Worm (Caenorhabditis elegans) whole organism, L4 larva: Measurements from ENCODE around the gene Y17G7B.21.

Experiments
- nhr-11 ChIP-seq: fragments of 150-350 bp; optimal IDR thresholded peaks from 2 replicates; lab custom pipeline; 2014; ENCODE audit warnings: missing biosample characterization, missing genetic modification characterization
- sdz-12 ChIP-seq: fragments of 200-800 bp; sonication (Bioruptor generic); optimal IDR thresholded peaks from 2 replicates; lab custom pipeline; 2018; ENCODE audit warnings: mild to moderate bottlenecking, missing genetic modification characterization, missing compliant biosample characterization
- zfp-3 ChIP-seq: fragments of 200-800 bp; sonication (Bioruptor generic); conservative IDR thresholded peaks from 2 replicates; pipeline ENCODE4 v1.3.6; 2022; ENCODE audit warnings: missing genetic modification reagents, missing genetic modification characterization, missing compliant biosample characterization

ce11 chrII:11928752-11929151, 48.7 kb downstream of the Y17G7B.21 start:
- no peak for TF ChIP-seq zfp-3 (GFP tag; lab: Robert Waterston, UW)
- TF ChIP-seq sdz-12 (GFP tag; lab: Kevin White, UChicago) = no peak
- no peak for TF ChIP-seq nhr-11 (tag; lab: Kevin White, UChicago)
